Fruit fly (Drosophila melanogaster) whole organism, pupa: Measurements from ENCODE around the gene sra.

Experiments
- CG10348 ChIP-seq: fragments of 200-800 bp; sonication (Bioruptor generic); IDR thresholded peaks from 2 replicates; pipeline ENCODE4 v1.3.6; 2022; ENCODE audit warnings: missing biosample characterization, missing genetic modification characterization
- CG12605 ChIP-seq: fragments of 200-800 bp; sonication (Bioruptor generic); IDR thresholded peaks from 2 replicates; pipeline ENCODE4 v1.3.6; 2022; ENCODE audit warnings: missing biosample characterization, missing genetic modification characterization
- CG13204 ChIP-seq: fragments of 200-800 bp; sonication (Bioruptor generic); optimal IDR thresholded peaks from 2 replicates; lab custom pipeline; 2018; ENCODE audit warnings: missing biosample characterization, mild to moderate bottlenecking, missing genetic modification characterization, moderate library complexity
- CG14655 ChIP-seq: fragments of 200-800 bp; sonication (Bioruptor generic); optimal IDR thresholded peaks from 3 replicates; lab custom pipeline; 2017; ENCODE audit warnings: mild to moderate bottlenecking, missing biosample characterization, missing genetic modification reagents, missing genetic modification characterization
- CG15710 ChIP-seq: fragments of 200-800 bp; sonication (Bioruptor generic); optimal IDR thresholded peaks from 2 replicates; lab custom pipeline; 2018; ENCODE audit warnings: missing biosample characterization, mild to moderate bottlenecking, missing genetic modification characterization, moderate library complexity
- CG17806 ChIP-seq: fragments of 200-800 bp; sonication (Bioruptor generic); optimal IDR thresholded peaks from 2 replicates; lab custom pipeline; 2018; ENCODE audit warnings: missing biosample characterization, mild to moderate bottlenecking, missing genetic modification characterization, moderate library complexity
- CG4496 ChIP-seq: fragments of 200-800 bp; sonication (Bioruptor generic); IDR thresholded peaks from 3 replicates; pipeline ENCODE4 v1.3.6; 2022; ENCODE audit warnings: missing biosample characterization, missing genetic modification characterization
- CG8301 ChIP-seq: fragments of 200-800 bp; sonication (Bioruptor generic); optimal IDR thresholded peaks from 2 replicates; lab custom pipeline; 2018; ENCODE audit warnings: missing biosample characterization, mild to moderate bottlenecking, missing genetic modification characterization
- D1 ChIP-seq: fragments of 200-800 bp; sonication (Bioruptor generic); optimal IDR thresholded peaks from 2 replicates; lab custom pipeline; 2018; ENCODE audit warnings: missing biosample characterization, mild to moderate bottlenecking, missing genetic modification characterization, moderate library complexity
- EcR ChIP-seq: fragments of 200-800 bp; sonication (Bioruptor generic); optimal IDR thresholded peaks from 3 replicates; lab custom pipeline; 2019; ENCODE audit warnings: missing biosample characterization, missing genetic modification characterization, mild to moderate bottlenecking, moderate library complexity, missing genetic modification reagents
- Pif1A ChIP-seq: fragments of 200-800 bp; sonication (Bioruptor generic); optimal IDR thresholded peaks from 3 replicates; lab custom pipeline; 2016; ENCODE audit warnings: missing biosample characterization, missing genetic modification characterization
- Snoo ChIP-seq: fragments of 200-800 bp; sonication (Bioruptor generic); optimal IDR thresholded peaks from 3 replicates; lab custom pipeline; 2017; ENCODE audit warnings: missing biosample characterization, mild to moderate bottlenecking, missing genetic modification characterization, inconsistent platforms
- fd96Ca ChIP-seq: fragments of 200-800 bp; sonication (Bioruptor generic); IDR thresholded peaks from 3 replicates; pipeline ENCODE4 v1.3.6; 2022; ENCODE audit warnings: missing biosample characterization, missing genetic modification characterization
- gl ChIP-seq: fragments of 200-800 bp; sonication (Bioruptor generic); optimal IDR thresholded peaks from 2 replicates; lab custom pipeline; 2018; ENCODE audit warnings: missing biosample characterization, mild to moderate bottlenecking, missing genetic modification characterization

dm6 chr3R:16236713-16237641 is 50.2 kb downstream of the sra start:
- TF ChIP-seq CG8301 (peak; percentile 96), EcR (GFP tag; lab: Kevin White, UChicago) (peak; percentile 75), CG14655 (peak; percentile 97), CG15710 (tag; lab: Kevin White, UChicago) (peak; percentile 98), fd96Ca (GFP tag; lab: Robert Waterston, UW) (no peak), CG4496 (GFP tag; lab: Robert Waterston, UW) (no peak), D1 (tag; lab: Kevin White, UChicago) (peak; percentile 97), CG12605 (GFP tag; lab: Robert Waterston, UW) (no peak), Snoo (peak; percentile 97), CG13204 (peak; percentile 81), Pif1A (GFP tag; lab: Kevin White, UChicago) (peak; percentile 92), CG10348 (GFP tag; lab: Robert Waterston, UW) (no peak), gl (tag; lab: Kevin White, UChicago) (peak; percentile 88), CG17806 (tag; lab: Kevin White, UChicago) (peak; percentile 98)
